Worm (Caenorhabditis elegans): ENCODE measurements around the gene nas-3.

ce11 chrV:9524099-9524498, 46.1 kb downstream of the nas-3 start, which contains the start of gene C50F4.9:
- no peak for TF ChIP-seq ama-1 (optimal IDR thresholded peaks at IDR 0.05)
- TF ChIP-seq ama-1 (GFP tag; optimal IDR thresholded peaks at IDR 0.05), result no peak
- no peak for TF ChIP-seq efl-1 (GFP tag; optimal IDR thresholded peaks at IDR 0.05)
- no peak for TF ChIP-seq fkh-3 (tag; optimal IDR thresholded peaks at IDR 0.05)
- TF ChIP-seq pha-4 (tag; optimal IDR thresholded peaks at IDR 0.05), result no peak
- TF ChIP-seq ets-4 (GFP tag; optimal IDR thresholded peaks at IDR 0.05), result no peak
- no peak for TF ChIP-seq dpff-1 (tag; optimal IDR thresholded peaks at IDR 0.05)

Measured in whole organism, young adult.